Worm (Caenorhabditis elegans): ENCODE measurements around the gene col-123.

col-123 gene

DNA sequence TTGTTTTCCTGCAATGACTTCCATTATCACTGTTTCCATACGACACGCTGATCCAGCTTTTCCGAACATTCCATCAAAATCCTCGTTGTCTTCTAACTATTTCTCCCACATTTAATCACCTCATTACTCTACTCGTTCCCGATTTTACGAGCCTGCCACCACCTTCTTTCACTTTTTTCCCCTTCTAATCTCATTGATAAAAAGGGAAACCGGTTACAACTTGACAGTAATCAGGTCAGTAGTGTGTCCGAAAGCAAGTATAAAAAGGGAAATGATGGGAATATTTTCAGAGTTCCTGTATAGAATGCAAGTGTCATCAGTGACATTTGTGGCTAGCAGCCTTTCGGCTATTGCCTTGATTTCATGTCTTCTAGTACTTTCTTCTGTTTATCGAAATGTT, at the start of gene col-123:
col-123 (plus strand) TSS at position 301 of the 400 bp plus-strand sequence.
- TF ChIP-seq unc-62 (GFP tag; optimal IDR thresholded peaks at IDR 0.05) = no peak

DNA sequence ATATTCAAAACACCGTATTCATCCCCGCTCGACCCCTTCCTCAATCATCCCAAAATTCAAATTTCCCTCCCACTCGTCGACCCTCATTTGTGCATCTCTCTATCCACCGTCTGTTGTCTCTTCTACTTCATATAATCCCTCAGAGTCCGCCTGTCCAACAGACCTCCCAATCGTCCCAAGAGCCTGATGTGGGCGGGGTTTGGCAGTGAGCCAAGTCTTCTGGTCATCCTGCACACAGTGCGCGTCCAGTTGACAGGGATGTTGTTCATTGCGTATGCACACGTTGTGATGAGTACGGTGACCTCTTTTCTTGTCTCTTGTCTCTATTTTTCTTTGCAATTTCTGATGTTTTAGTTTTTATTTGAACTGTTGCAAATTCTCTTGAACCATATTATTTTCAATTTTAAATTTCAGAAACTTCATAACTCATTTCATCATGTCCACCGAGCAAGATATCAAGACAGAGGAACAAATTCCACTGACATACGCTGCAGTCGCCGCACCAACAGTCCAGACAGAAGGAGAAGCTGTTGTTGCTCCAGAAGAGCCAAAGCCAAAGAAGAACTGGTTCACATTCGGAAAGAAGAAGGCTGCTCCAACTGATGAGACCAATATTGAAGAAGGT, 49.5 kb upstream of the col-123 start, which contains the start of gene cav-1:
cav-1 (plus strand) TSS at position 415 of the 625 bp plus-strand sequence.
- TF ChIP-seq unc-62 (GFP tag; optimal IDR thresholded peaks at IDR 0.05) = no peak

DNA sequence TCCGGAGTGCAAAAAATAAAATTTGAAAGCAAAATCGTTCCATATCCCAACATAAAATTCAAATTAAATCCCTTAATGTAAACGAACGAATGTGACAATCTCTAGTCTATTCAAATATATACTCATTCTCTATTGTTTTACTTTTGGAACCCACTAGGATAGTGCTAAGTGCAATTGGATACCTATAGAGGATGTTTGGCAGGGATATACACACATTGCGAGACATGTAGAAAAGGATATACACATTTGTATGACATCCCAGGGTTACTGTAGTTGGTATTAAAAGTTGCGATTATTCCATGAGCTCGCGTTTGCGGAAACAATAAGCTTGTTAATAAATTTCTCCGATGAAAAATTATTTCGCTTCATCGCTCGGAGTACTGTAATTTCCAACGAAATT, 48.3 kb upstream of the col-123 start:
- no peak for TF ChIP-seq unc-62 (GFP tag; optimal IDR thresholded peaks at IDR 0.05)

- TF ChIP-seq unc-62 (GFP tag; optimal IDR thresholded peaks at IDR 0.05) = no peak
Observed at ce11 chrIV:9777535-9777934, 44.2 kb upstream of the col-123 start, which contains the start of gene sna-2. TSS of gene sna-2 (minus strand) at chrIV:9777634.

DNA sequence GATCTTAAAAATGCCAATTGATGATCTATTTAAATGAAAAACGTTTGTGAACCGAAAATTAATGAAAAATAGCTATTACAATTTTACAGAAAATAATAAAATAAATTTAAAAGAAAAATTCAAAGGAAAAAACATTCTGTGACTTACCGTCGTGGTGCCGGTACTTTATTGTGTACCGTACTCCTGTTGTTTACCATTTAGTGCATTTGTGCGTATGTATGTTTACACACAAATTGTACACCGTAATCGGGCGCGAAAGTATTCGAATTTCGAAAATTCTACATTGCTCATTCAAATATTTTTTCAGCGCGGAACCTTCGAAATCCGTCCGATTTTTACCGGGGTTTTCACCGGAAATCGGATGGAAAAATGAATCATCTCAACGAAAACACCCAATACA, 43.7 kb upstream of the col-123 start, which contains the start of gene T13F2.6:
T13F2.6 (plus strand) TSS at position 306 of the 400 bp plus-strand sequence.
- TF ChIP-seq unc-62 (GFP tag; optimal IDR thresholded peaks at IDR 0.05) = no peak

DNA sequence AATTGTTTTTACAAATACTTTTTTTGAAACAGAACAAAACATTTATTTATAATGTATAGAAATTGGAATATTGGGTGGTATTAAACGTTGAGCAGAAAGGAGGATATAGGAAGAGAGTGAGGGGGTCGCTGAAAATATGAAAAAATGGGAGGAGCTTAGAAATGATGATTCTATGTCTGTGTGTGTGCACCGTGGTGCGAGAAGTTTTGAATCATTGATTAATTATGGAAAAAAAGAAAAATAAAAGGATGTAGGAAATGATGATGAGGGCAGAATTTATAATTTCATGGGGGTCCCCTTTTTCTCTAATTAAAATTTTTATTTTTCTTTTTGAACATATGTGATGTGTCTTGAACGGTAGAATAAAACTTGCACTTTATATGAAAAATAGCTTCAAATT, 37.0 kb upstream of the col-123 start, which contains the start of gene sre-4:
sre-4 (minus strand) TSS at position 101 of the 400 bp plus-strand sequence.
- TF ChIP-seq unc-62 (GFP tag; optimal IDR thresholded peaks at IDR 0.05) = no peak

- no peak for TF ChIP-seq unc-62 (GFP tag; optimal IDR thresholded peaks at IDR 0.05)
Observed at ce11 chrIV:9789496-9789895, 32.2 kb upstream of the col-123 start, which contains the start of gene T13F2.4. TSS of gene T13F2.4 (plus strand) at chrIV:9789796.

ce11 chrIV:9790708-9791107, 31.0 kb upstream of the col-123 start:
- no peak for TF ChIP-seq unc-62 (GFP tag; optimal IDR thresholded peaks at IDR 0.05)

ce11 chrIV:9795250-9795649, 26.5 kb upstream of the col-123 start:
- TF ChIP-seq unc-62 (GFP tag; optimal IDR thresholded peaks at IDR 0.05) = no peak

- no peak for TF ChIP-seq unc-62 (GFP tag; optimal IDR thresholded peaks at IDR 0.05)
Observed at ce11 chrIV:9796494-9796893, 25.2 kb upstream of the col-123 start, which contains the start of gene pis-1. TSS of gene pis-1 (minus strand) at chrIV:9796594.

- TF ChIP-seq unc-62 (GFP tag; optimal IDR thresholded peaks at IDR 0.05) = no peak
Observed at ce11 chrIV:9797304-9798003, 24.3 kb upstream of the col-123 start, which contains the start of gene T13F2.2. TSS of gene T13F2.2 (minus strand) at chrIV:9797354.

ce11 chrIV:9798307-9798706, 23.4 kb upstream of the col-123 start:
- TF ChIP-seq unc-62 (GFP tag; optimal IDR thresholded peaks at IDR 0.05) = no peak

DNA sequence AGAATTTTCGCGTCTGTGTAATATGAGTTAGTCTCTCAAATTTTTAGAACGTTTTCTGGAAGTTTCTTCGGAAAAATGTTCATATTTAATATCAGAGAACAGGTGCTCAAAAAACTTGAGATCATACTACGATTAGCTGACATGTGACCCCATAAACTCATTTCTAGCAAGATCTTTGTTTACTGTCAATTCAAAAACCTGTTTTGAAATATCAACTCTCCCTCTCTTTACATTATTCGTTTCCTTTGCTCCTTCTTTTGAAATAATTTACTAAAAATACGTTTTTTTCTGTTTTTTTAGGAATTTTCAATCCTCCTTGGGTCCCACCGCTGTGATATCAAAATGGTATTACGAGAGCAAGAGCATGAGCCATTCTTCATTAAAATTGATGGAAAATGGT, 22.6 kb upstream of the col-123 start, which contains the start of gene fat-4:
fat-4 (plus strand) TSS at position 301 of the 400 bp plus-strand sequence.
- TF ChIP-seq unc-62 (GFP tag; optimal IDR thresholded peaks at IDR 0.05) = no peak

DNA sequence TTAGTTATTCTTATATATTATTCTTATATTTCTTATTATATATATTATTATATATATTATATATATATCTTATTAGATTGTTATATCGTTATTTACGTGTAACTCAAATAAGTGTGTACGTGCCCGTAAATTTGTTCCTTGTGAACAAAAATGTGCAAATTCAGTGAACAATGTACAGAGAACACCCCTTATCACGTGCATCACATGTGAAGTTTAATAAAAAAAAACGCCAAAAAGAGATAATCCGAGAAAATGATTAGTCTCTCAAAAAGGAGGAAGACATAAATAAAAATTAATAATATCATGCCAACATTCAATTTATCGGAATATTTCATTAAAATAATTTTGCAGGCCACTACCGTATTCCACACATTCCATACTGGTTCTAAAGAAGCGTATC, 22.1 kb upstream of the col-123 start:
- no peak for TF ChIP-seq unc-62 (GFP tag; optimal IDR thresholded peaks at IDR 0.05)

DNA sequence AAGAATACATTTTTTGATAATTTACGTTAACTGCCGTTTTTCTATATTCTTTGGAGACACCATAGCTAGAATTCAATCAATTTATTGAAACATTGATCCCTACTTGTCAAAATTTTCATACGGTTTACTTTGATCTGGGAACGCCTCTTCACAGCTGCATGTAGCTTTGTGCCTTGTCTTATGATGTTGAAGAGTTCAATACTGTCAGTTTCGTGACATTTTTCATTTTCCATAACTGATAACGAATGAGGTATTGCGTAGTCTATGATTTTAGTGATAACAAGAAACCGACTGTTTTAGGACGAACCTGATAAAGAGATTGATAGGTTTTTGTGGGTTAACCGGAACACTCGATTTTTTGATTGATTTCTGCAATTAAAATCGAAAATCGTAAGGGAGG, 20.3 kb upstream of the col-123 start:
- no peak for TF ChIP-seq unc-62 (GFP tag; optimal IDR thresholded peaks at IDR 0.05)

- no peak for TF ChIP-seq unc-62 (GFP tag; optimal IDR thresholded peaks at IDR 0.05)
Observed at ce11 chrIV:9802711-9803110, 19.0 kb upstream of the col-123 start, which contains the start of gene fat-3. TSS of gene fat-3 (plus strand) at chrIV:9803023.

ce11 chrIV:9803544-9803943, 18.2 kb upstream of the col-123 start:
- no peak for TF ChIP-seq unc-62 (GFP tag; optimal IDR thresholded peaks at IDR 0.05)
